Fruit fly (Drosophila melanogaster) whole organism, embryonic: Measurements from ENCODE around the gene CG7695.
A peak's percentile ranks its signal among the peaks of the same experiment; 100 is the strongest.

Experiments used
- Ada2b ChIP-seq: fragments of 200-800 bp; sonication (Bioruptor generic); IDR thresholded peaks from 2 replicates; pipeline ENCODE4 v1.3.6; 2022; ENCODE audit warnings: missing biosample characterization, missing genetic modification characterization
- CG10462 ChIP-seq: fragments of 200-800 bp; sonication (Bioruptor generic); optimal IDR thresholded peaks from 2 replicates; lab custom pipeline; 2016; ENCODE audit warnings: missing biosample characterization, missing genetic modification characterization
- CG10565 ChIP-seq: fragments of 200-800 bp; sonication (Bioruptor generic); optimal IDR thresholded peaks from 3 replicates; lab custom pipeline; 2016; ENCODE audit warnings: missing biosample characterization, mild to moderate bottlenecking, missing genetic modification characterization
- CG11504 ChIP-seq: fragments of 200-800 bp; sonication (Bioruptor generic); optimal IDR thresholded peaks from 3 replicates; lab custom pipeline; 2019; ENCODE audit warnings: missing biosample characterization, mild to moderate bottlenecking, missing genetic modification characterization, moderate library complexity
- CG12104 ChIP-seq: fragments of 200-800 bp; sonication (Bioruptor generic); optimal IDR thresholded peaks from 3 replicates; lab custom pipeline; 2016; ENCODE audit warnings: missing biosample characterization, missing genetic modification characterization
- CG13296 ChIP-seq: fragments of 200-800 bp; sonication (Bioruptor generic); optimal IDR thresholded peaks from 3 replicates; lab custom pipeline; 2018; ENCODE audit warnings: missing biosample characterization, mild to moderate bottlenecking, missing genetic modification characterization
- CG14710 ChIP-seq: fragments of 200-800 bp; sonication (Bioruptor generic); optimal IDR thresholded peaks from 3 replicates; lab custom pipeline; 2019; ENCODE audit warnings: missing biosample characterization, mild to moderate bottlenecking, missing genetic modification characterization, moderate library complexity
- CG15514 ChIP-seq: fragments of 200-800 bp; sonication (Bioruptor generic); optimal IDR thresholded peaks from 3 replicates; lab custom pipeline; 2017; ENCODE audit warnings: missing biosample characterization, missing genetic modification characterization, mild to moderate bottlenecking, moderate library complexity, missing genetic modification reagents
- CG17359 ChIP-seq: fragments of 200-800 bp; sonication (Bioruptor generic); optimal IDR thresholded peaks from 3 replicates; lab custom pipeline; 2018; ENCODE audit warnings: missing biosample characterization, mild to moderate bottlenecking, missing genetic modification characterization, moderate library complexity
- CG17568 ChIP-seq: fragments of 200-800 bp; sonication (Bioruptor generic); optimal IDR thresholded peaks from 2 replicates; lab custom pipeline; 2018; ENCODE audit warnings: missing biosample characterization, mild to moderate bottlenecking, missing genetic modification characterization, moderate library complexity
- CG18476 ChIP-seq: fragments of 200-800 bp; sonication (Bioruptor generic); optimal IDR thresholded peaks from 2 replicates; lab custom pipeline; 2016; ENCODE audit warnings: missing biosample characterization, mild to moderate bottlenecking, missing genetic modification characterization
- CG18599 ChIP-seq: fragments of 200-800 bp; sonication (Bioruptor generic); optimal IDR thresholded peaks from 3 replicates; lab custom pipeline; 2017; ENCODE audit warnings: missing biosample characterization, missing genetic modification characterization, mild to moderate bottlenecking, moderate library complexity, missing genetic modification reagents
- CG18764 ChIP-seq: fragments of 200-800 bp; sonication (Bioruptor generic); optimal IDR thresholded peaks from 3 replicates; lab custom pipeline; 2016; ENCODE audit warnings: missing biosample characterization, missing genetic modification characterization
- CG2199 ChIP-seq: fragments of 200-800 bp; sonication (Bioruptor generic); IDR thresholded peaks from 3 replicates; pipeline ENCODE4 v1.3.6; 2022; ENCODE audit warnings: missing biosample characterization, missing genetic modification characterization
- CG2889 ChIP-seq: fragments of 200-800 bp; sonication (Bioruptor generic); IDR thresholded peaks from 3 replicates; pipeline ENCODE4 v1.3.6; 2022; ENCODE audit warnings: missing biosample characterization, missing genetic modification characterization
- CG3163 ChIP-seq: fragments of 200-800 bp; sonication (Bioruptor generic); optimal IDR thresholded peaks from 3 replicates; lab custom pipeline; 2016; ENCODE audit warnings: missing biosample characterization, missing genetic modification characterization
- CG32532 ChIP-seq: fragments of 200-800 bp; sonication (Bioruptor generic); IDR thresholded peaks from 2 replicates; pipeline ENCODE4 v1.3.6; 2022; ENCODE audit warnings: missing biosample characterization, missing genetic modification characterization
- CG4820 ChIP-seq: fragments of 200-800 bp; sonication (Bioruptor generic); optimal IDR thresholded peaks from 3 replicates; lab custom pipeline; 2016; ENCODE audit warnings: missing biosample characterization, missing genetic modification characterization
- CG7271 ChIP-seq: fragments of 200-800 bp; sonication (Bioruptor generic); optimal IDR thresholded peaks from 2 replicates; lab custom pipeline; 2018; ENCODE audit warnings: missing biosample characterization, mild to moderate bottlenecking, missing genetic modification characterization, moderate library complexity
- CG8478 ChIP-seq: fragments of >200 bp; optimal IDR thresholded peaks from 2 replicates; lab custom pipeline; 2018
- CG9609 ChIP-seq: fragments of 200-800 bp; sonication (Bioruptor generic); optimal IDR thresholded peaks from 3 replicates; lab custom pipeline; 2016; ENCODE audit warnings: missing biosample characterization, missing genetic modification characterization
- Camta ChIP-seq: fragments of 200-800 bp; sonication (Bioruptor generic); optimal IDR thresholded peaks from 2 replicates; lab custom pipeline; 2016; ENCODE audit warnings: missing biosample characterization, missing genetic modification characterization
- CkIIα-i1 ChIP-seq: fragments of 200-800 bp; sonication (Bioruptor generic); IDR thresholded peaks from 2 replicates; pipeline ENCODE4 v1.3.6; 2022; ENCODE audit warnings: missing biosample characterization, missing genetic modification characterization
- Dbx ChIP-seq: fragments of 200-800 bp; sonication (Bioruptor generic); IDR thresholded peaks from 3 replicates; pipeline ENCODE4 v1.3.6; 2022; ENCODE audit warnings: missing biosample characterization, missing genetic modification characterization
- Dip3 ChIP-seq: fragments of 200-800 bp; sonication (Bioruptor generic); optimal IDR thresholded peaks from 3 replicates; lab custom pipeline; 2016; ENCODE audit warnings: missing biosample characterization, missing genetic modification characterization
- Elba2 ChIP-seq: fragments of 200-800 bp; sonication (Bioruptor generic); optimal IDR thresholded peaks from 3 replicates; lab custom pipeline; 2016; ENCODE audit warnings: missing biosample characterization, missing genetic modification characterization
- H2.0 ChIP-seq: fragments of 200-800 bp; sonication (Bioruptor generic); IDR thresholded peaks from 2 replicates; pipeline ENCODE4 v1.3.6; 2022; ENCODE audit warnings: missing biosample characterization, missing genetic modification characterization
- HmgD ChIP-seq: fragments of 200-800 bp; sonication (Bioruptor generic); optimal IDR thresholded peaks from 3 replicates; lab custom pipeline; 2016; ENCODE audit warnings: missing biosample characterization, missing genetic modification characterization
- Hr51 ChIP-seq, 2 experiments: fragments of 200-800 bp; sonication (Bioruptor generic); optimal IDR thresholded peaks; 2 replicates in 1 of 2; 3 replicates in 1 of 2; lab custom pipeline; 2016 to 2018; ENCODE audit warnings: missing biosample characterization in 2 of 2, missing genetic modification characterization in 2 of 2, mild to moderate bottlenecking in 1 of 2, moderate library complexity in 1 of 2
- Hr78 ChIP-seq, 2 experiments: fragments of 200-800 bp in 1 of 2; fragments of >200 bp in 1 of 2; sonication (Bioruptor generic) in 1 of 2; optimal IDR thresholded peaks; 2 replicates each; lab custom pipeline; 2017 to 2019; ENCODE audit warnings: missing biosample characterization in 2 of 2, missing genetic modification characterization in 2 of 2, mild to moderate bottlenecking in 1 of 2, moderate library complexity in 1 of 2
- Kr ChIP-seq: fragments of 200-800 bp; sonication (Bioruptor generic); optimal IDR thresholded peaks from 2 replicates; lab custom pipeline; 2017; ENCODE audit warnings: missing biosample characterization, mild to moderate bottlenecking, missing genetic modification characterization
- Nf-YB ChIP-seq: fragments of 200-800 bp; sonication (Bioruptor generic); optimal IDR thresholded peaks from 3 replicates; lab custom pipeline; 2019; ENCODE audit warnings: missing biosample characterization, mild to moderate bottlenecking, missing genetic modification characterization, moderate library complexity
- NfI ChIP-seq: fragments of 200-800 bp; sonication (Bioruptor generic); optimal IDR thresholded peaks from 3 replicates; lab custom pipeline; 2018; ENCODE audit warnings: missing biosample characterization, mild to moderate bottlenecking, missing genetic modification characterization, moderate library complexity
- Poxn ChIP-seq: fragments of 200-800 bp; sonication (Bioruptor generic); IDR thresholded peaks from 2 replicates; pipeline ENCODE4 v1.3.6; 2022; ENCODE audit warnings: missing biosample characterization, missing genetic modification characterization
- Usf ChIP-seq: fragments of 200-800 bp; sonication (Bioruptor generic); optimal IDR thresholded peaks from 2 replicates; lab custom pipeline; 2017; ENCODE audit warnings: missing genotype, missing biosample characterization, missing genetic modification characterization
- aop ChIP-seq: fragments of 200-800 bp; sonication (Bioruptor generic); IDR thresholded peaks from 2 replicates; pipeline ENCODE4 v1.3.6; 2022; ENCODE audit warnings: missing biosample characterization, missing genetic modification characterization
- bbx ChIP-seq: fragments of 200-800 bp; sonication (Bioruptor generic); IDR thresholded peaks from 2 replicates; pipeline ENCODE4 v1.3.6; 2022; ENCODE audit warnings: missing biosample characterization, missing genetic modification characterization; ENCODE audit not compliant: partially characterized antibody
- bigmax ChIP-seq: fragments of 200-800 bp; sonication (Bioruptor generic); optimal IDR thresholded peaks from 2 replicates; lab custom pipeline; 2018; ENCODE audit warnings: missing biosample characterization, mild to moderate bottlenecking, missing genetic modification characterization
- chm ChIP-seq: fragments of 200-800 bp; sonication (Bioruptor generic); IDR thresholded peaks from 2 replicates; pipeline ENCODE4 v1.3.6; 2022; ENCODE audit warnings: missing biosample characterization, missing genetic modification characterization
- cwo ChIP-seq: fragments of 200-800 bp; sonication (Bioruptor generic); optimal IDR thresholded peaks from 3 replicates; lab custom pipeline; 2017; ENCODE audit warnings: missing biosample characterization, missing genetic modification characterization, mild to moderate bottlenecking, moderate library complexity, missing genetic modification reagents
- dati ChIP-seq: fragments of 200-800 bp; sonication (Bioruptor generic); IDR thresholded peaks from 2 replicates; pipeline ENCODE4 v1.3.6; 2022; ENCODE audit warnings: missing biosample characterization, missing genetic modification characterization
- dysf ChIP-seq: fragments of 200-800 bp; sonication (Bioruptor generic); IDR thresholded peaks from 3 replicates; pipeline ENCODE4 v1.3.6; 2022; ENCODE audit warnings: missing biosample characterization, missing genetic modification characterization
- ems ChIP-seq: fragments of 200-800 bp; sonication (Bioruptor generic); optimal IDR thresholded peaks from 3 replicates; lab custom pipeline; 2016; ENCODE audit warnings: missing biosample characterization, missing genetic modification characterization
- jing ChIP-seq: fragments of 200-800 bp; sonication (Bioruptor generic); optimal IDR thresholded peaks from 2 replicates; lab custom pipeline; 2018; ENCODE audit warnings: missing biosample characterization, mild to moderate bottlenecking, missing genetic modification characterization
- klu ChIP-seq: fragments of 200-800 bp; sonication (Bioruptor generic); IDR thresholded peaks from 2 replicates; pipeline ENCODE4 v1.3.6; 2022; ENCODE audit warnings: missing biosample characterization, missing genetic modification characterization
- lmd ChIP-seq: fragments of 200-800 bp; sonication (Bioruptor generic); IDR thresholded peaks from 2 replicates; pipeline ENCODE4 v1.3.6; 2022; ENCODE audit warnings: missing biosample characterization, missing genetic modification characterization
- seq ChIP-seq: fragments of 200-800 bp; sonication (Bioruptor generic); IDR thresholded peaks from 2 replicates; pipeline ENCODE4 v1.3.6; 2022; ENCODE audit warnings: missing biosample characterization, missing genetic modification characterization
- sim ChIP-seq: fragments of 200-800 bp; sonication (Bioruptor generic); IDR thresholded peaks from 2 replicates; pipeline ENCODE4 v1.3.6; 2022; ENCODE audit warnings: missing biosample characterization, missing genetic modification characterization
- trem ChIP-seq: fragments of 200-800 bp; optimal IDR thresholded peaks from 3 replicates; lab custom pipeline; 2019; ENCODE audit warnings: missing biosample characterization, mild to moderate bottlenecking, missing genetic modification characterization, moderate library complexity
- unc-4 ChIP-seq: fragments of 200-800 bp; sonication (Bioruptor generic); IDR thresholded peaks from 2 replicates; pipeline ENCODE4 v1.3.6; 2022; ENCODE audit warnings: missing biosample characterization, missing genetic modification characterization; ENCODE audit not compliant: partially characterized antibody
- vfl ChIP-seq: fragments of 200-800 bp; sonication (Bioruptor generic); optimal IDR thresholded peaks from 2 replicates; lab custom pipeline; 2016; ENCODE audit warnings: missing biosample characterization, missing genetic modification characterization

The CG7695 gene

dm6 chr3R:18585259-18585858, 32.0 kb downstream of the CG7695 start (continued):
- TF ChIP-seq lmd (no peak), Poxn (no peak), CG18599 (GFP tag; lab: Kevin White, UChicago) (no peak), Camta (GFP tag; lab: Kevin White, UChicago) (no peak), ems (GFP tag; lab: Kevin White, UChicago) (no peak), vfl (GFP tag; lab: Kevin White, UChicago) (no peak), CkIIα-i1 (GFP tag; lab: Robert Waterston, UW) (no peak), chm (GFP tag; lab: Robert Waterston, UW) (no peak), CG10462 (GFP tag; lab: Kevin White, UChicago) (no peak), Ada2b (no peak), Dbx (peak; percentile 26; the same call in 1 of the 3 replicates), CG17568 (GFP tag; lab: Kevin White, UChicago) (no peak), CG18764 (GFP tag; lab: Kevin White, UChicago) (no peak), CG32532 (peak; percentile 55; the same call in 1 of the 2 replicates), CG10565 (no peak), CG2199 (GFP tag; lab: Robert Waterston, UW) (peak; percentile 66; the same call in 1 of the 3 replicates), CG7271 (tag; lab: Kevin White, UChicago) (no peak), CG15514 (GFP tag; lab: Kevin White, UChicago) (peak; percentile 3), trem (tag; lab: Kevin White, UChicago) (peak; percentile 2), CG14710 (tag; lab: Kevin White, UChicago) (no peak), CG8478 (no peak), CG17359 (tag; lab: Kevin White, UChicago) (peak; percentile 13), CG2889 (GFP tag; lab: Robert Waterston, UW) (no peak), jing (no peak), unc-4 (GFP tag; lab: Robert Waterston, UW) (no peak), Hr51 (GFP tag; optimal IDR thresholded peaks at IDR 0.05; lab: Kevin White, UChicago) (no peak), dysf (GFP tag; lab: Robert Waterston, UW) (no peak), Hr78 (GFP tag; optimal IDR thresholded peaks at IDR 0.05; lab: Kevin White, UChicago) (no peak), H2.0 (GFP tag; lab: Robert Waterston, UW) (no peak), CG3163 (peak; percentile 100), dati (GFP tag; lab: Robert Waterston, UW) (no peak), CG13296 (GFP tag; lab: Kevin White, UChicago) (no peak), Usf (GFP tag; lab: Kevin White, UChicago) (no peak), bbx (GFP tag; lab: Robert Waterston, UW) (peak; percentile 72), Nf-YB (peak; percentile 12), sim (no peak), CG11504 (peak; percentile 2), CG4820 (GFP tag; lab: Kevin White, UChicago) (no peak), HmgD (GFP tag; lab: Kevin White, UChicago) (no peak), CG9609 (GFP tag; lab: Kevin White, UChicago) (no peak), NfI (GFP tag; lab: Kevin White, UChicago) (peak; percentile 23), CG18476 (no peak), Elba2 (GFP tag; lab: Kevin White, UChicago) (no peak), aop (GFP tag; lab: Robert Waterston, UW) (no peak), cwo (GFP tag; lab: Kevin White, UChicago) (peak; percentile 61), Dip3 (GFP tag; lab: Kevin White, UChicago) (no peak), klu (GFP tag; lab: Robert Waterston, UW) (no peak), seq (GFP tag; lab: Robert Waterston, UW) (no peak), Kr (no peak), CG12104 (GFP tag; lab: Kevin White, UChicago) (no peak), bigmax (no peak)
